Fruit fly (Drosophila melanogaster): ENCODE measurements around the gene Srrm1.

Gene Srrm1

DNA sequence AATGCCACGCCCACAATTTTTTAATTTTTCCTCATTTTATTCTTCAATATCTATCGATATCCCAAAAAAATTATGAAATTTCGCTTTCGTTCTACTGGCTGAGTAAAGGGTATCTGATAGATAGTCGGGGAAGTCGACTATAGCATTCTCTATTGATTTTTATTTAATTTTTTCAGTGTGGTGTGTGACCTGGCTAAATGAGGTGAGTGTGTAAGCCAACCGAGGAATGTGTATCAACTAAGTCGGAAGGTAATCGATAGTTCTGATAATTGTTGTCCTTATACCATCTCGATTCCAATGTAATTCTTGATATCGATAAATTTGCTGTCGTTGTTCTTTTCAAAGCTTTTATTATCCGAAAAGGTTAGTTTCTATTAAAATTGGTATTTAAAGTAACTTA lies 30.1 kb upstream of the Srrm1 start, which contains the start of gene CG11263 (continued):
- TF ChIP-seq lilli (GFP tag; optimal IDR thresholded peaks at IDR 0.05), result peak; percentile 74
- TF ChIP-seq NK7.1 (GFP tag; optimal IDR thresholded peaks at IDR 0.05), result no peak
- no peak for TF ChIP-seq Drgx (GFP tag; IDR thresholded peaks at IDR 0.05)
- TF ChIP-seq CG12659 (GFP tag; optimal IDR thresholded peaks at IDR 0.05), result peak; percentile 43
- TF ChIP-seq tna (GFP tag; IDR thresholded peaks at IDR 0.05; ENCODE audit: partially characterized antibody), result no peak; the same call in 1 of the 2 replicates
- no peak for TF ChIP-seq CG7357 (GFP tag; IDR thresholded peaks at IDR 0.05)
- TF ChIP-seq klu (GFP tag; IDR thresholded peaks at IDR 0.05), result no peak
- TF ChIP-seq HHEX (GFP tag; optimal IDR thresholded peaks at IDR 0.05), result no peak
- TF ChIP-seq CG33557 (GFP tag; optimal IDR thresholded peaks at IDR 0.05), result no peak
- no peak for TF ChIP-seq h (optimal IDR thresholded peaks at IDR 0.05)
- TF ChIP-seq Lhr (GFP tag; optimal IDR thresholded peaks at IDR 0.05), result peak; percentile 73
- no peak for TF ChIP-seq Hand (GFP tag; optimal IDR thresholded peaks at IDR 0.05)
- peak; percentile 14 for TF ChIP-seq CG11398 (GFP tag; optimal IDR thresholded peaks at IDR 0.05)
- no peak for TF ChIP-seq CG13123 (GFP tag; optimal IDR thresholded peaks at IDR 0.05)
- peak; percentile 88 for TF ChIP-seq CG6791 (GFP tag; IDR thresholded peaks at IDR 0.05; ENCODE audit: partially characterized antibody)
- TF ChIP-seq Ravus (GFP tag; IDR thresholded peaks at IDR 0.05), result no peak
- TF ChIP-seq Pdp1 (GFP tag; optimal IDR thresholded peaks at IDR 0.05), result peak in 1 of 2 experiments; percentile 31
- no peak for TF ChIP-seq CG1832 (GFP tag; optimal IDR thresholded peaks at IDR 0.05)
- no peak for TF ChIP-seq CG31365 (tag; optimal IDR thresholded peaks at IDR 0.05)
- no peak for TF ChIP-seq mld (GFP tag; IDR thresholded peaks at IDR 0.05; ENCODE audit: partially characterized antibody)
- no peak for TF ChIP-seq Mes4 (GFP tag; optimal IDR thresholded peaks at IDR 0.05)
- peak; percentile 80 for TF ChIP-seq nerfin-2 (GFP tag; IDR thresholded peaks at IDR 0.05; ENCODE audit: partially characterized antibody)
- peak; percentile 54 for TF ChIP-seq dm (GFP tag; optimal IDR thresholded peaks at IDR 0.05)
- TF ChIP-seq CG18764 (GFP tag; optimal IDR thresholded peaks at IDR 0.05), result peak; percentile 45
- TF ChIP-seq croc (GFP tag; conservative IDR thresholded peaks at IDR 0.05), result no peak
- no peak for TF ChIP-seq Elba2 (GFP tag; optimal IDR thresholded peaks at IDR 0.05)
- peak; percentile 58; the same call in 1 of the 2 replicates for TF ChIP-seq vvl (GFP tag; IDR thresholded peaks at IDR 0.05)
- TF ChIP-seq gcm (GFP tag; optimal IDR thresholded peaks at IDR 0.05), result no peak
- peak; percentile 71; the same call in 2 of the 3 replicates for TF ChIP-seq Doc3 (GFP tag; IDR thresholded peaks at IDR 0.05; ENCODE audit: partially characterized antibody)
- peak; percentile 39 for TF ChIP-seq bcd (GFP tag; optimal IDR thresholded peaks at IDR 0.05)
- TF ChIP-seq CG16813 (GFP tag; IDR thresholded peaks at IDR 0.05; ENCODE audit: partially characterized antibody), result peak; percentile 86
- TF ChIP-seq aop (GFP tag; IDR thresholded peaks at IDR 0.05), result no peak
- TF ChIP-seq inv (GFP tag; IDR thresholded peaks at IDR 0.05; ENCODE audit: partially characterized antibody), result peak; percentile 74
- no peak; the same call in none of the 2 replicates for TF ChIP-seq sna (GFP tag; IDR thresholded peaks at IDR 0.05; ENCODE audit: partially characterized antibody)
- no peak for TF ChIP-seq seq (GFP tag; IDR thresholded peaks at IDR 0.05)
- TF ChIP-seq CG32772 (GFP tag; IDR thresholded peaks at IDR 0.05), result peak; percentile 29; the same call in 1 of the 2 replicates
- peak; percentile 22; the same call in 1 of the 2 replicates for TF ChIP-seq NFAT (GFP tag; IDR thresholded peaks at IDR 0.05)
- peak; percentile 17 for TF ChIP-seq Fer3 (tag; optimal IDR thresholded peaks at IDR 0.05)
- TF ChIP-seq CG31441 (GFP tag; IDR thresholded peaks at IDR 0.05), result peak; percentile 44; the same call in 1 of the 2 replicates
- TF ChIP-seq E2f1 (GFP tag; IDR thresholded peaks at IDR 0.05), result peak; percentile 50
- TF ChIP-seq pan (optimal IDR thresholded peaks at IDR 0.05), result no peak
- peak in 1 of 2 experiments; percentile 42 for TF ChIP-seq pan (GFP tag; optimal IDR thresholded peaks at IDR 0.05 in 1 of 2, IDR thresholded peaks at IDR 0.05 in 1 of 2)
- TF ChIP-seq Aef1 (GFP tag; IDR thresholded peaks at IDR 0.05), result peak; percentile 29; the same call in 1 of the 3 replicates
- TF ChIP-seq CG16815 (GFP tag; optimal IDR thresholded peaks at IDR 0.05), result no peak
- peak; percentile 22; the same call in 1 of the 2 replicates for TF ChIP-seq al (GFP tag; IDR thresholded peaks at IDR 0.05)
- TF ChIP-seq CG2875 (GFP tag; optimal IDR thresholded peaks at IDR 0.05), result no peak
- TF ChIP-seq CG14050 (GFP tag; IDR thresholded peaks at IDR 0.05), result no peak
- TF ChIP-seq pros (GFP tag; optimal IDR thresholded peaks at IDR 0.05), result no peak
- TF ChIP-seq vfl (GFP tag; optimal IDR thresholded peaks at IDR 0.05), result peak; percentile 21
- TF ChIP-seq chif (GFP tag; optimal IDR thresholded peaks at IDR 0.05), result peak; percentile 47 to 49
- no peak for TF ChIP-seq dati (GFP tag; IDR thresholded peaks at IDR 0.05)
